Worm (Caenorhabditis elegans): Measurements from ENCODE around the gene alh-9.

DNA sequence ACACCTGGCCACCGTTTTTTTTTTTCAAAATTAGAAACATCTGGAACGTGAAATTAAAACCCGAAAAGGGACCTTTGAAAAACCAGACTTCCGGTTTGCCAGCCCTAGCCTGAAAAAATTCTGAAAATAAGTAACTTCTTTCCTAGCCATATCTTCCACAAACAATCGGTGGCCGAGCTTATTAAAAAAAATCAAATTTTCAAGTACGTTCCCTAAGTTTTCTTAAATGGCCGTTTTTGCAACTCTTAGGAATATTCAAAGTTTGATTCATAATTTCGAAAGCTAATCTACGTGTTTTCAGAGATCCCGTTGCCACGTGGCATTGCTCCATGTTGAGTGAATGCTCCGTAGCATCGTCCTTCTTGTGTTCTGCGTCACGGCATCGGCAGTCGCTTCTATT, 32.2 kb upstream of the alh-9 start, which contains the start of gene R12B2.8:
- no peak for TF ChIP-seq sea-1 (GFP tag; conservative IDR thresholded peaks at IDR 0.05)
- no peak for TF ChIP-seq ceh-36 (tag; optimal IDR thresholded peaks at IDR 0.05)
- no peak for TF ChIP-seq tbx-11 (GFP tag; IDR thresholded peaks at IDR 0.05)
- no peak for TF ChIP-seq F13C5.2 (tag; optimal IDR thresholded peaks at IDR 0.05)
- no peak for TF ChIP-seq tbx-37 (GFP tag; conservative IDR thresholded peaks at IDR 0.05)
- TF ChIP-seq B0310.2 (tag; optimal IDR thresholded peaks at IDR 0.05), result no peak

Measured in whole organism, early embryonic.